Fruit fly (Drosophila melanogaster): ENCODE data around the gene CG15317.

The CG15317 gene

DNA sequence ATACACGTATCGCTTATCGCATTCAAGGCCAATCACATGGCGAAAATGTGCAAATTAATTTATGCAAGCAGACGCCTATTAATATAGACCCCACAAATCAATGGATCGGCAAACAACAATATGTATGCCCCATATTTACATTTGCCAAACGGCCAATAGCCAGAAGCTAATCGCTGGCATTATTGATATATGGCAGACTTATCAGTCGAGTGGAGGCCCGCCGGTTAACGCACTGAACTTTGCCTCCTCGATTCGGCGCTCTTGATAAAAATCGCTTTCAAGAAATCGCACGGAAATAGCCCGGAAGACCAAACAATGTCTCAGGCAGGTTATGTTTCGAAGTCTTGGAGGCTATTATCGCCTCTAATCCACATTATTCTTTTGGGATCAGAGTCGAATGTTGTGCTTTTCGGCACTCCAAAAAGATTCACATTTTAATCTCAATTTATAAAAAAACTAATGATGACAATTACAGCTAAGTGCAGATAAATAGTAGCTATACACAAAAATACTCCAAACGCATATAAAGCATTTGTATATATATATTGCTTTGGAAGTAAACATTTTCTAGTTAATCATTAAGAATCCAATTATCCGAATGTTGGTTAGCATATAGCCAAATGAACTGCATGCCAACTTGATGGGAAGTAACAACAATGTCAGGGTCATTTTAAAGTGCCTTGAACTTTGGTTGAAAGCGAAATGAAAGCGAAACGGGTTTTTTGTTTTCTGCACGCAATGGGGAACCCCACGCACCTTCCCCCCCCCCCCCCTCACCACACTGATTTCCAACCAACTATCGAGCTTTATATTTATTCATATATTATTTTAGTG lies 20.4 kb upstream of the CG15317 start (continued):
- TF ChIP-seq shn (GFP tag; optimal IDR thresholded peaks at IDR 0.05) (no peak), NFAT (GFP tag; IDR thresholded peaks at IDR 0.05) (no peak), pnt (GFP tag; optimal IDR thresholded peaks at IDR 0.05) (no peak), CG8765 (GFP tag; IDR thresholded peaks at IDR 0.05) (no peak), Med (GFP tag) (peak; percentile 77), sug (tag; optimal IDR thresholded peaks at IDR 0.05) (peak; percentile 82), dmrt99B (tag; optimal IDR thresholded peaks at IDR 0.05) (no peak), CG14667 (GFP tag; IDR thresholded peaks at IDR 0.05) (no peak), MBD-R2 (GFP tag; IDR thresholded peaks at IDR 0.05) (no peak), exex (tag; optimal IDR thresholded peaks at IDR 0.05) (peak; percentile 92), CG1832 (GFP tag; optimal IDR thresholded peaks at IDR 0.05) (no peak), CG7987 (GFP tag; optimal IDR thresholded peaks at IDR 0.05) (peak; percentile 5), Sry-β (GFP tag; optimal IDR thresholded peaks at IDR 0.05) (no peak), ac (GFP tag; optimal IDR thresholded peaks at IDR 0.05) (no peak), pfk (GFP tag; optimal IDR thresholded peaks at IDR 0.05) (peak; percentile 25), pros (GFP tag; optimal IDR thresholded peaks at IDR 0.05) (no peak), Stat92E (GFP tag; optimal IDR thresholded peaks at IDR 0.05) (no peak), Eip74EF (GFP tag; optimal IDR thresholded peaks at IDR 0.05) (peak in 1 of 2 experiments; percentile 47), fd96Cb (tag; optimal IDR thresholded peaks at IDR 0.05) (no peak), Vsx1 (GFP tag; optimal IDR thresholded peaks at IDR 0.05) (no peak), Doc2 (GFP tag; IDR thresholded peaks at IDR 0.05) (no peak), corto (GFP tag; optimal IDR thresholded peaks at IDR 0.05) (no peak), dmrt11E (tag; optimal IDR thresholded peaks at IDR 0.05) (no peak), CG1603 (tag; optimal IDR thresholded peaks at IDR 0.05) (no peak), CG42726 (GFP tag; IDR thresholded peaks at IDR 0.05; ENCODE audit: partially characterized antibody) (no peak), sens (GFP tag) (peak; percentile 59), CG33213 (GFP tag; optimal IDR thresholded peaks at IDR 0.05) (no peak), Xbp1 (GFP tag; optimal IDR thresholded peaks at IDR 0.05) (no peak), CG9727 (GFP tag; optimal IDR thresholded peaks at IDR 0.05) (no peak), CG6254 (GFP tag; optimal IDR thresholded peaks at IDR 0.05) (no peak), ssp (GFP tag; IDR thresholded peaks at IDR 0.05) (no peak), gro (GFP tag; optimal IDR thresholded peaks at IDR 0.05) (peak; percentile 5), chinmo (GFP tag; IDR thresholded peaks at IDR 0.05; ENCODE audit: partially characterized antibody) (0 out of 4 replicates have a peak, but pooled peaks have one; percentile 27), HLHmδ (GFP tag; optimal IDR thresholded peaks at IDR 0.05) (no peak), CG2120 (GFP tag; optimal IDR thresholded peaks at IDR 0.05) (no peak), mirr (GFP tag; optimal IDR thresholded peaks at IDR 0.05) (peak; percentile 67), insv (GFP tag; optimal IDR thresholded peaks at IDR 0.05) (no peak), CG16863 (GFP tag; optimal IDR thresholded peaks at IDR 0.05) (no peak), sens-2 (GFP tag; IDR thresholded peaks at IDR 0.05) (no peak), Sry-δ (GFP tag; optimal IDR thresholded peaks at IDR 0.05) (no peak), cwo (GFP tag; optimal IDR thresholded peaks at IDR 0.05) (no peak), Mrtf (GFP tag; IDR thresholded peaks at IDR 0.05) (no peak), Trl (optimal IDR thresholded peaks at IDR 0.05) (no peak), Trl (GFP tag; optimal IDR thresholded peaks at IDR 0.05) (no peak), Gug (GFP tag; IDR thresholded peaks at IDR 0.05) (no peak), GATAe (GFP tag; conservative IDR thresholded peaks at IDR 0.05) (0 out of 2 replicates have a peak, but pooled peaks have one; percentile 24), bcd (GFP tag; optimal IDR thresholded peaks at IDR 0.05) (no peak), grn (GFP tag; optimal IDR thresholded peaks at IDR 0.05) (peak; percentile 56), Ssrp (tag; optimal IDR thresholded peaks at IDR 0.05) (no peak), CTCF (GFP tag; optimal IDR thresholded peaks at IDR 0.05) (no peak)

Data from whole organism, embryonic.